Worm (Caenorhabditis elegans) whole organism, L1 larva: Measurements from ENCODE around the gene C54C6.11.

ENCODE experiments used
- alr-1 ChIP-seq: fragments of 200-800 bp; sonication (Bioruptor generic); optimal IDR thresholded peaks from 2 replicates; lab custom pipeline; 2018; ENCODE audit warnings: borderline replicate concordance, mild to moderate bottlenecking, missing genetic modification characterization, missing compliant biosample characterization
- blmp-1 ChIP-seq: fragments of 150-350 bp; optimal IDR thresholded peaks from 2 replicates; lab custom pipeline; 2014; ENCODE audit warnings: missing biosample characterization, missing genetic modification characterization
- ceh-63 ChIP-seq: fragments of 200-800 bp; sonication (Bioruptor generic); optimal IDR thresholded peaks from 2 replicates; lab custom pipeline; 2018; ENCODE audit warnings: mild to moderate bottlenecking, missing genetic modification characterization, missing compliant biosample characterization
- dsc-1 ChIP-seq: sonication (generic microtip); optimal IDR thresholded peaks from 2 replicates; lab custom pipeline; 2016; ENCODE audit warnings: mild to moderate bottlenecking, missing genetic modification characterization, missing compliant biosample characterization
- efl-3 ChIP-seq: fragments of 200-800 bp; sonication (Bioruptor generic); optimal IDR thresholded peaks from 2 replicates; lab custom pipeline; 2018; ENCODE audit warnings: mild to moderate bottlenecking, missing genetic modification characterization, missing compliant biosample characterization
- egl-13 ChIP-seq: sonication (generic microtip); optimal IDR thresholded peaks from 2 replicates; lab custom pipeline; 2016; ENCODE audit warnings: missing genotype, missing genetic modification reagents, missing genetic modification characterization, missing compliant biosample characterization
- egl-27 ChIP-seq, 2 experiments: fragments of 150-350 bp in 1 of 2; sonication (generic microtip); optimal IDR thresholded peaks; 3 replicates each; lab custom pipeline; 2017 to 2018; ENCODE audit warnings: missing biosample characterization in 2 of 2, missing genetic modification characterization in 2 of 2, missing genetic modification reagents in 2 of 2
- ets-5 ChIP-seq: fragments of 200-800 bp; sonication (Bioruptor generic); IDR thresholded peaks from 2 replicates; pipeline ENCODE4 v1.3.6; 2022; ENCODE audit warnings: missing genetic modification characterization, missing compliant biosample characterization
- fkh-4 ChIP-seq: sonication (generic microtip); optimal IDR thresholded peaks from 2 replicates; lab custom pipeline; 2016; ENCODE audit warnings: missing compliant biosample characterization, missing genetic modification characterization, borderline replicate concordance
- fkh-8 ChIP-seq: sonication (generic microtip); optimal IDR thresholded peaks from 2 replicates; lab custom pipeline; 2016; ENCODE audit warnings: mild to moderate bottlenecking, missing genetic modification characterization, missing compliant biosample characterization
- hpl-2 ChIP-seq: fragments of 150-350 bp; optimal IDR thresholded peaks from 2 replicates; lab custom pipeline; 2014; ENCODE audit warnings: missing biosample characterization, missing genetic modification reagents, missing genetic modification characterization
- jun-1 ChIP-seq: fragments of 150-350 bp; optimal IDR thresholded peaks from 2 replicates; lab custom pipeline; 2014; ENCODE audit warnings: missing biosample characterization, missing genetic modification reagents, missing genetic modification characterization
- lin-13 ChIP-seq: fragments of 150-350 bp; optimal IDR thresholded peaks from 2 replicates; lab custom pipeline; 2014; ENCODE audit warnings: missing biosample characterization, missing genetic modification reagents, missing genetic modification characterization
- lin-14 ChIP-seq: fragments of 200-800 bp; sonication (Bioruptor generic); optimal IDR thresholded peaks from 2 replicates; lab custom pipeline; 2018; ENCODE audit warnings: mild to moderate bottlenecking, missing genetic modification characterization, moderate library complexity, missing compliant biosample characterization
- lir-3 ChIP-seq: sonication (generic microtip); optimal IDR thresholded peaks from 2 replicates; lab custom pipeline; 2016; ENCODE audit warnings: mild to moderate bottlenecking, missing genetic modification characterization, moderate library complexity, missing compliant biosample characterization; ENCODE audit not compliant: poor library complexity
- mdl-1 ChIP-seq, 2 experiments: fragments of 150-350 bp; optimal IDR thresholded peaks; 2 replicates each; lab custom pipeline; 2014 to 2017; ENCODE audit warnings: missing biosample characterization in 2 of 2, missing genetic modification characterization in 2 of 2, inconsistent platforms in 1 of 2
- mef-2 ChIP-seq: fragments of 150-350 bp; optimal IDR thresholded peaks from 2 replicates; lab custom pipeline; 2014; ENCODE audit warnings: missing biosample characterization, missing genetic modification characterization
- nhr-19 ChIP-seq: fragments of 200-800 bp; sonication (Bioruptor generic); conservative IDR thresholded peaks from 2 replicates; pipeline ENCODE4 v1.3.6; 2022; ENCODE audit warnings: missing genetic modification characterization, missing compliant biosample characterization
- nhr-237 ChIP-seq: fragments of 150-350 bp; optimal IDR thresholded peaks from 2 replicates; lab custom pipeline; 2014; ENCODE audit warnings: missing biosample characterization, missing genetic modification characterization
- nhr-71 ChIP-seq: sonication (generic microtip); optimal IDR thresholded peaks from 2 replicates; lab custom pipeline; 2016; ENCODE audit warnings: mild to moderate bottlenecking, missing genetic modification characterization, moderate library complexity, missing compliant biosample characterization
- nhr-84 ChIP-seq: sonication (generic microtip); optimal IDR thresholded peaks from 2 replicates; lab custom pipeline; 2017; ENCODE audit warnings: missing biosample characterization, missing genetic modification characterization
- nhr-85 ChIP-seq: sonication (generic microtip); peaks from one replicate; lab custom pipeline; 2016; ENCODE audit warnings: missing genetic modification characterization, inconsistent platforms, missing compliant biosample characterization
- nhr-90 ChIP-seq: sonication (generic microtip); optimal IDR thresholded peaks from 2 replicates; lab custom pipeline; 2016; ENCODE audit warnings: mild to moderate bottlenecking, missing genetic modification characterization, missing compliant biosample characterization; ENCODE audit not compliant: poor library complexity
- pag-3 ChIP-seq: sonication (generic microtip); optimal IDR thresholded peaks from 2 replicates; lab custom pipeline; 2017; ENCODE audit warnings: missing genetic modification characterization, mild to moderate bottlenecking, missing compliant biosample characterization, antibody characterized with exemption, borderline replicate concordance; ENCODE audit not compliant: insufficient read depth
- pax-3 ChIP-seq: fragments of 200-800 bp; sonication (Bioruptor generic); optimal IDR thresholded peaks from 2 replicates; lab custom pipeline; 2018; ENCODE audit warnings: mild to moderate bottlenecking, missing genetic modification characterization, moderate library complexity, missing compliant biosample characterization
- rnt-1 ChIP-seq: sonication (generic microtip); optimal IDR thresholded peaks from 2 replicates; lab custom pipeline; 2016; ENCODE audit warnings: mild to moderate bottlenecking, missing genetic modification characterization, moderate library complexity, missing compliant biosample characterization
- snpc-4 ChIP-seq: fragments of 150-350 bp; optimal IDR thresholded peaks from 2 replicates; lab custom pipeline; 2014; ENCODE audit warnings: missing biosample characterization, missing genetic modification characterization
- sup-37 ChIP-seq: fragments of 200-800 bp; sonication (Bioruptor generic); optimal IDR thresholded peaks from 2 replicates; lab custom pipeline; 2018; ENCODE audit warnings: mild to moderate bottlenecking, missing genetic modification characterization, missing compliant biosample characterization
- tbx-2 ChIP-seq: sonication (generic microtip); optimal IDR thresholded peaks from 2 replicates; lab custom pipeline; 2016; ENCODE audit warnings: missing genetic modification characterization, missing compliant biosample characterization
- tlp-1 ChIP-seq: fragments of 150-350 bp; optimal IDR thresholded peaks from 2 replicates; lab custom pipeline; 2014; ENCODE audit warnings: missing biosample characterization, missing genetic modification characterization
- unc-62 ChIP-seq: fragments of 150-350 bp; optimal IDR thresholded peaks from 2 replicates; lab custom pipeline; 2014; ENCODE audit warnings: missing biosample characterization, missing genetic modification reagents, missing genetic modification characterization
- vab-15 ChIP-seq: sonication (generic microtip); optimal IDR thresholded peaks from 2 replicates; lab custom pipeline; 2017; ENCODE audit warnings: missing genotype, mild to moderate bottlenecking, missing genetic modification characterization, missing compliant biosample characterization
- zag-1 ChIP-seq: fragments of 150-350 bp; optimal IDR thresholded peaks from 2 replicates; lab custom pipeline; 2014; ENCODE audit warnings: missing biosample characterization, missing genetic modification characterization
- ztf-11 ChIP-seq, 2 experiments: sonication (generic microtip); optimal IDR thresholded peaks; 2 replicates each; lab custom pipeline; 2016 to 2017; ENCODE audit warnings: missing genetic modification characterization in 2 of 2, missing biosample characterization in 1 of 2, missing compliant biosample characterization in 1 of 2

Gene C54C6.11

ce11 chrIII:3581636-3582035 is 33.5 kb downstream of the C54C6.11 start, which contains the start of gene C48D5.3:
Gene C48D5.3 (minus strand): TSS chrIII:3581736.
- TF ChIP-seq sup-37 (GFP tag; lab: Kevin White, UChicago) (no peak), ets-5 (GFP tag; lab: Robert Waterston, UW) (no peak), nhr-19 (GFP tag; lab: Robert Waterston, UW) (no peak), pax-3 (tag; lab: Kevin White, UChicago) (no peak), tlp-1 (tag; lab: Kevin White, UChicago) (no peak), efl-3 (no peak), fkh-8 (tag; lab: Kevin White, UChicago) (no peak), alr-1 (tag; lab: Kevin White, UChicago) (no peak), nhr-90 (no peak), nhr-85 (no peak), mdl-1 (tag; optimal IDR thresholded peaks at IDR 0.05; lab: Kevin White, UChicago) (no peak), hpl-2 (GFP tag; lab: Kevin White, UChicago) (no peak), blmp-1 (tag; lab: Kevin White, UChicago) (no peak)

ce11 chrIII:3583341-3583740 is 35.2 kb downstream of the C54C6.11 start:
- TF ChIP-seq rnt-1 (peak; percentile 16), ztf-11 (tag; optimal IDR thresholded peaks at IDR 0.05; lab: Kevin White, UChicago) (peak in 1 of 2 experiments; percentile 26), lin-13 (GFP tag; lab: Kevin White, UChicago) (no peak), lin-14 (GFP tag; lab: Kevin White, UChicago) (peak; percentile 39), dsc-1 (tag; lab: Kevin White, UChicago) (peak; percentile 72)

- no peak for TF ChIP-seq ceh-63 (GFP tag; lab: Kevin White, UChicago)
- TF ChIP-seq nhr-71 (tag; lab: Kevin White, UChicago): no peak
- no peak for TF ChIP-seq unc-62 (GFP tag; lab: Kevin White, UChicago)
- TF ChIP-seq zag-1 (tag; lab: Kevin White, UChicago): no peak
- TF ChIP-seq mef-2 (tag; lab: Kevin White, UChicago): no peak
- no peak for TF ChIP-seq lir-3 (tag; lab: Kevin White, UChicago)
- no peak for TF ChIP-seq ztf-11 (tag; optimal IDR thresholded peaks at IDR 0.05; lab: Kevin White, UChicago)
- TF ChIP-seq nhr-237 (tag; lab: Kevin White, UChicago): no peak
- no peak for TF ChIP-seq efl-3
- no peak for TF ChIP-seq nhr-84 (tag; lab: Kevin White, UChicago)
- no peak for TF ChIP-seq jun-1
- TF ChIP-seq egl-27 (tag; optimal IDR thresholded peaks at IDR 0.05; lab: Kevin White, UChicago): no peak
- TF ChIP-seq vab-15 (tag; lab: Kevin White, UChicago): no peak
- no peak for TF ChIP-seq pag-3 (tag; lab: Kevin White, UChicago)
- no peak for TF ChIP-seq tbx-2 (tag; lab: Kevin White, UChicago)
- TF ChIP-seq snpc-4 (tag; lab: Kevin White, UChicago): no peak
- no peak for TF ChIP-seq rnt-1
- TF ChIP-seq alr-1 (tag; lab: Kevin White, UChicago): no peak
- no peak for TF ChIP-seq sup-37 (GFP tag; lab: Kevin White, UChicago)
Observed at ce11 chrIII:3588183-3588582, 40.1 kb downstream of the C54C6.11 start.

- TF ChIP-seq dsc-1 (tag; lab: Kevin White, UChicago) (peak; percentile 87), fkh-4 (tag; lab: Kevin White, UChicago) (peak; percentile 62), egl-13 (no peak), lin-14 (GFP tag; lab: Kevin White, UChicago) (peak; percentile 38)
Observed at ce11 chrIII:3590365-3590764, 42.2 kb downstream of the C54C6.11 start, which contains the start of gene ptp-1. Gene ptp-1 (plus strand): TSS chrIII:3590722.
